Worm (Caenorhabditis elegans) whole organism, mixed stage, embryonic: ENCODE data around the gene ccz-1.

Experiments used
- M03D4.4 ChIP-seq: sonication (generic microtip); optimal IDR thresholded peaks from 2 replicates; lab custom pipeline; 2017; ENCODE audit warnings: mild to moderate bottlenecking, missing genetic modification characterization, missing compliant biosample characterization
- bed-3 ChIP-seq: fragments of 200-800 bp; sonication (Bioruptor generic); optimal IDR thresholded peaks from 3 replicates; lab custom pipeline; 2018; ENCODE audit warnings: mild to moderate bottlenecking, missing genetic modification characterization, moderate library complexity, missing compliant biosample characterization
- blmp-1 ChIP-seq: fragments of 150-350 bp; optimal IDR thresholded peaks from 2 replicates; lab custom pipeline; 2014; ENCODE audit warnings: missing biosample characterization, missing genetic modification characterization
- ceh-43 ChIP-seq: fragments of 200-800 bp; sonication (Bioruptor generic); optimal IDR thresholded peaks from 2 replicates; lab custom pipeline; 2018; ENCODE audit warnings: mild to moderate bottlenecking, missing genetic modification characterization, moderate library complexity, missing compliant biosample characterization
- ceh-83 ChIP-seq: fragments of 200-800 bp; sonication (Bioruptor generic); optimal IDR thresholded peaks from 2 replicates; lab custom pipeline; 2018; ENCODE audit warnings: mild to moderate bottlenecking, missing genetic modification characterization, missing compliant biosample characterization
- ces-1 ChIP-seq: fragments of 150-350 bp; optimal IDR thresholded peaks from 2 replicates; lab custom pipeline; 2014; ENCODE audit warnings: missing biosample characterization, missing genetic modification reagents, missing genetic modification characterization
- cnd-1 ChIP-seq: fragments of 200-800 bp; sonication (Bioruptor generic); optimal IDR thresholded peaks from 2 replicates; lab custom pipeline; 2018; ENCODE audit warnings: mild to moderate bottlenecking, missing genetic modification characterization, missing compliant biosample characterization
- drap-1 ChIP-seq: fragments of 200-800 bp; sonication (Bioruptor generic); optimal IDR thresholded peaks from 3 replicates; lab custom pipeline; 2018; ENCODE audit warnings: mild to moderate bottlenecking, missing genetic modification characterization, missing compliant biosample characterization
- elt-1 ChIP-seq: sonication (generic microtip); optimal IDR thresholded peaks from 2 replicates; lab custom pipeline; 2017; ENCODE audit warnings: missing genetic modification characterization, mild to moderate bottlenecking, missing compliant biosample characterization, antibody characterized with exemption, moderate library complexity, borderline replicate concordance; ENCODE audit not compliant: insufficient read depth
- elt-3 ChIP-seq: fragments of 150-350 bp; optimal IDR thresholded peaks from 2 replicates; lab custom pipeline; 2014; ENCODE audit warnings: missing biosample characterization, missing genetic modification characterization
- flh-1 ChIP-seq: fragments of 200-800 bp; sonication (Bioruptor generic); optimal IDR thresholded peaks from 2 replicates; lab custom pipeline; 2018; ENCODE audit warnings: mild to moderate bottlenecking, missing genetic modification characterization, moderate library complexity, missing compliant biosample characterization
- ham-2 ChIP-seq: fragments of 200-800 bp; sonication (Bioruptor generic); optimal IDR thresholded peaks from 2 replicates; lab custom pipeline; 2018; ENCODE audit warnings: mild to moderate bottlenecking, missing genetic modification characterization, missing compliant biosample characterization
- hlh-1 ChIP-seq: fragments of 150-350 bp; optimal IDR thresholded peaks from 2 replicates; lab custom pipeline; 2014; ENCODE audit warnings: missing biosample characterization, missing genetic modification reagents, missing genetic modification characterization
- lin-13 ChIP-seq: fragments of 150-350 bp; optimal IDR thresholded peaks from 2 replicates; lab custom pipeline; 2014; ENCODE audit warnings: missing biosample characterization, missing genetic modification characterization
- lin-32 ChIP-seq: fragments of 200-800 bp; sonication (Bioruptor generic); optimal IDR thresholded peaks from 2 replicates; lab custom pipeline; 2018; ENCODE audit warnings: mild to moderate bottlenecking, missing genetic modification characterization, missing compliant biosample characterization
- lsy-2 ChIP-seq: fragments of 150-350 bp; optimal IDR thresholded peaks from 2 replicates; lab custom pipeline; 2014; ENCODE audit warnings: missing biosample characterization, missing genetic modification characterization
- mep-1 ChIP-seq: fragments of 150-350 bp; optimal IDR thresholded peaks from 2 replicates; lab custom pipeline; 2017; ENCODE audit warnings: missing biosample characterization, missing genetic modification reagents, missing genetic modification characterization, inconsistent platforms
- mls-2 ChIP-seq: sonication (generic microtip); optimal IDR thresholded peaks from 2 replicates; lab custom pipeline; 2016; ENCODE audit warnings: mild to moderate bottlenecking, missing genetic modification characterization, moderate library complexity, missing compliant biosample characterization
- nhr-12 ChIP-seq: fragments of 150-350 bp; optimal IDR thresholded peaks from 2 replicates; lab custom pipeline; 2014; ENCODE audit warnings: missing biosample characterization, missing genetic modification characterization
- nhr-2 ChIP-seq: fragments of 150-350 bp; optimal IDR thresholded peaks from 2 replicates; lab custom pipeline; 2014; ENCODE audit warnings: missing biosample characterization, missing genetic modification characterization
- nhr-237 ChIP-seq: fragments of 150-350 bp; optimal IDR thresholded peaks from 2 replicates; lab custom pipeline; 2014; ENCODE audit warnings: missing biosample characterization, missing genetic modification characterization
- nhr-76 ChIP-seq: sonication (generic microtip); optimal IDR thresholded peaks from 2 replicates; lab custom pipeline; 2017; ENCODE audit warnings: missing biosample characterization, missing genetic modification characterization
- pha-4 ChIP-seq: fragments of 150-350 bp; optimal IDR thresholded peaks from 2 replicates; lab custom pipeline; 2018; ENCODE audit warnings: missing biosample characterization, missing genetic modification reagents, missing genetic modification characterization
- sem-2 ChIP-seq: fragments of 200-800 bp; sonication (Bioruptor generic); optimal IDR thresholded peaks from 2 replicates; lab custom pipeline; 2018; ENCODE audit warnings: mild to moderate bottlenecking, missing genetic modification characterization, missing compliant biosample characterization
- sptf-1 ChIP-seq: sonication (generic microtip); optimal IDR thresholded peaks from 2 replicates; lab custom pipeline; 2017; ENCODE audit warnings: mild to moderate bottlenecking, missing genetic modification characterization, moderate library complexity, missing compliant biosample characterization
- unc-120 ChIP-seq: sonication (generic microtip); optimal IDR thresholded peaks from 2 replicates; lab custom pipeline; 2017; ENCODE audit warnings: missing genetic modification characterization, missing compliant biosample characterization; ENCODE audit not compliant: poor library complexity, severe bottlenecking
- unc-39 ChIP-seq: fragments of 150-350 bp; optimal IDR thresholded peaks from 2 replicates; lab custom pipeline; 2014; ENCODE audit warnings: missing biosample characterization, missing genetic modification characterization
- unc-62 ChIP-seq: fragments of 150-350 bp; optimal IDR thresholded peaks from 2 replicates; lab custom pipeline; 2014; ENCODE audit warnings: missing biosample characterization, missing genetic modification reagents, missing genetic modification characterization
- zip-8 ChIP-seq: fragments of 150-350 bp; optimal IDR thresholded peaks from 2 replicates; lab custom pipeline; 2014; ENCODE audit warnings: missing biosample characterization, missing genetic modification characterization
- ztf-11 ChIP-seq: fragments of 150-350 bp; optimal IDR thresholded peaks from 2 replicates; lab custom pipeline; 2014; ENCODE audit warnings: missing biosample characterization, missing genetic modification characterization

ccz-1 gene

ce11 chrV:13656346-13657254 lies 22.1 kb upstream of the ccz-1 start:
- TF ChIP-seq ham-2 (GFP tag; lab: Kevin White, UChicago) (peak; percentile 76), mep-1 (tag; lab: Kevin White, UChicago) (no peak), ces-1 (GFP tag; lab: Kevin White, UChicago) (no peak), unc-62 (GFP tag; lab: Kevin White, UChicago) (peak; percentile 84), nhr-12 (tag; lab: Kevin White, UChicago) (no peak), nhr-237 (tag; lab: Kevin White, UChicago) (no peak), lsy-2 (tag; lab: Kevin White, UChicago) (no peak), unc-39 (tag; lab: Kevin White, UChicago) (no peak), lin-13 (no peak), zip-8 (tag; lab: Kevin White, UChicago) (no peak), ceh-43 (no peak), flh-1 (GFP tag; lab: Kevin White, UChicago) (no peak), elt-1 (tag; lab: Kevin White, UChicago) (no peak), drap-1 (no peak), elt-3 (tag; lab: Kevin White, UChicago) (no peak)

ce11 chrV:13657291-13657690 lies 21.4 kb upstream of the ccz-1 start:
- TF ChIP-seq nhr-12 (tag; lab: Kevin White, UChicago) (no peak), drap-1 (no peak), zip-8 (tag; lab: Kevin White, UChicago) (no peak)

- no peak for TF ChIP-seq pha-4 (tag; lab: Kevin White, UChicago)
- no peak for TF ChIP-seq elt-1 (tag; lab: Kevin White, UChicago)
- TF ChIP-seq ces-1 (GFP tag; lab: Kevin White, UChicago), result no peak
- peak; percentile 44 for TF ChIP-seq unc-62 (GFP tag; lab: Kevin White, UChicago)
- no peak for TF ChIP-seq flh-1 (GFP tag; lab: Kevin White, UChicago)
- no peak for TF ChIP-seq drap-1
- TF ChIP-seq ztf-11 (tag; lab: Kevin White, UChicago), result no peak
- no peak for TF ChIP-seq mep-1 (tag; lab: Kevin White, UChicago)
- TF ChIP-seq lin-32 (GFP tag; lab: Kevin White, UChicago), result no peak
- TF ChIP-seq bed-3 (GFP tag; lab: Kevin White, UChicago), result no peak
- no peak for TF ChIP-seq lsy-2 (tag; lab: Kevin White, UChicago)
- TF ChIP-seq hlh-1 (tag; lab: Kevin White, UChicago), result peak; percentile 72
- no peak for TF ChIP-seq sptf-1
- TF ChIP-seq, all 35 proteins: peak for 2
These were observed 20.8 kb upstream of the ccz-1 start for ce11 chrV:13657841-13658338.

- TF ChIP-seq elt-3 (tag; lab: Kevin White, UChicago), result no peak
- no peak for TF ChIP-seq sptf-1
- TF ChIP-seq blmp-1, result no peak
- TF ChIP-seq elt-1 (tag; lab: Kevin White, UChicago), result no peak
- no peak for TF ChIP-seq mep-1 (tag; lab: Kevin White, UChicago)
These were observed 20.1 kb upstream of the ccz-1 start for ce11 chrV:13658577-13658976.

ce11 chrV:13659219-13659618 lies 19.5 kb upstream of the ccz-1 start:
- TF ChIP-seq lin-32 (GFP tag; lab: Kevin White, UChicago), result no peak
- no peak for TF ChIP-seq pha-4 (tag; lab: Kevin White, UChicago)
- TF ChIP-seq unc-120 (tag; lab: Kevin White, UChicago), result no peak
- no peak for TF ChIP-seq ceh-43
- TF ChIP-seq M03D4.4 (tag; lab: Kevin White, UChicago), result no peak
- TF ChIP-seq sem-2, result no peak
- no peak for TF ChIP-seq ces-1 (GFP tag; lab: Kevin White, UChicago)
- no peak for TF ChIP-seq ztf-11 (tag; lab: Kevin White, UChicago)
- TF ChIP-seq nhr-2 (tag; lab: Kevin White, UChicago), result no peak
- TF ChIP-seq bed-3 (GFP tag; lab: Kevin White, UChicago), result no peak
- no peak for TF ChIP-seq mls-2 (tag; lab: Kevin White, UChicago)
- TF ChIP-seq nhr-76, result no peak
- no peak for TF ChIP-seq sptf-1
- TF ChIP-seq cnd-1 (tag; lab: Kevin White, UChicago), result no peak
- TF ChIP-seq nhr-237 (tag; lab: Kevin White, UChicago), result no peak
- TF ChIP-seq ceh-83 (GFP tag; lab: Kevin White, UChicago), result no peak
- TF ChIP-seq hlh-1 (tag; lab: Kevin White, UChicago), result no peak
